Worm (Caenorhabditis elegans) whole organism, midembryonic: ENCODE measurements around the gene tsen-54.

Experiments used
- cog-1 ChIP-seq: sonication (generic microtip); optimal IDR thresholded peaks from 2 replicates; lab custom pipeline; 2016; ENCODE audit warnings: missing genetic modification characterization, missing compliant biosample characterization
- flt-1 ChIP-seq: fragments of 200-800 bp; sonication (Bioruptor generic); IDR thresholded peaks from 2 replicates; pipeline ENCODE4 v1.3.6; 2022; ENCODE audit warnings: missing genetic modification characterization, missing compliant biosample characterization
- ref-1 ChIP-seq: fragments of 200-800 bp; sonication (Bioruptor generic); conservative IDR thresholded peaks from 2 replicates; pipeline ENCODE4 v1.3.6; 2022; ENCODE audit warnings: missing genetic modification reagents, missing genetic modification characterization, missing compliant biosample characterization
- tab-1 ChIP-seq: fragments of 200-800 bp; sonication (Bioruptor generic); IDR thresholded peaks from 2 replicates; pipeline ENCODE4 v1.3.6; 2022; ENCODE audit warnings: missing genetic modification characterization, missing compliant biosample characterization
- ztf-23 ChIP-seq: fragments of 200-800 bp; sonication (Bioruptor generic); IDR thresholded peaks from 2 replicates; pipeline ENCODE4 v1.3.6; 2022; ENCODE audit warnings: missing genetic modification reagents, missing genetic modification characterization, missing compliant biosample characterization
- ztf-29 ChIP-seq: fragments of 200-800 bp; sonication (Bioruptor generic); IDR thresholded peaks from 2 replicates; pipeline ENCODE4 v1.3.6; 2022; ENCODE audit warnings: missing genetic modification reagents, missing genetic modification characterization, missing compliant biosample characterization

DNA sequence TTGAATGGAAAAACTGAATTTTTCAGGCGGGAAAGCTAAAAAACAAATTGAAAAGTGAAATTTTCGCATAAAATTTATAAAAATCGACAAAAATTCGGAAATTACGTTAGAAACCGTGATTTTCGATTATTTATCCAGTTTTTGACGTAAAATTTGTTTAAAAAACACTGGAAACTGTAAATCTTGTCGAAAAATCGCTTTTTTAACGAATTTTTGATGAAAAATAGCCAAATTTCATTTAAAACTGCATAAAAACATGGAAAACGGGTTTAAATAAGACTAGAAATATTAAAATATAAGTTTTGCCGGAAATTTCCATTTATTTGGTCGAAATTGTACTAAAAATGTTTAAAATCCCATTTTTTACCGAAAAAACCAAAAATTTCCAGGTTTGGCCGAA, 23.8 kb upstream of the tsen-54 start:
- TF ChIP-seq tab-1 (GFP tag; lab: Robert Waterston, UW), result no peak
- TF ChIP-seq ref-1, result no peak
- TF ChIP-seq flt-1 (GFP tag; lab: Robert Waterston, UW), result no peak
- TF ChIP-seq ztf-23 (GFP tag; lab: Robert Waterston, UW), result no peak
- no peak for TF ChIP-seq ztf-29
- TF ChIP-seq cog-1 (tag; lab: Kevin White, UChicago), result no peak
